Fruit fly (Drosophila melanogaster): ENCODE results near the gene SH3PX1.

Gene SH3PX1

DNA sequence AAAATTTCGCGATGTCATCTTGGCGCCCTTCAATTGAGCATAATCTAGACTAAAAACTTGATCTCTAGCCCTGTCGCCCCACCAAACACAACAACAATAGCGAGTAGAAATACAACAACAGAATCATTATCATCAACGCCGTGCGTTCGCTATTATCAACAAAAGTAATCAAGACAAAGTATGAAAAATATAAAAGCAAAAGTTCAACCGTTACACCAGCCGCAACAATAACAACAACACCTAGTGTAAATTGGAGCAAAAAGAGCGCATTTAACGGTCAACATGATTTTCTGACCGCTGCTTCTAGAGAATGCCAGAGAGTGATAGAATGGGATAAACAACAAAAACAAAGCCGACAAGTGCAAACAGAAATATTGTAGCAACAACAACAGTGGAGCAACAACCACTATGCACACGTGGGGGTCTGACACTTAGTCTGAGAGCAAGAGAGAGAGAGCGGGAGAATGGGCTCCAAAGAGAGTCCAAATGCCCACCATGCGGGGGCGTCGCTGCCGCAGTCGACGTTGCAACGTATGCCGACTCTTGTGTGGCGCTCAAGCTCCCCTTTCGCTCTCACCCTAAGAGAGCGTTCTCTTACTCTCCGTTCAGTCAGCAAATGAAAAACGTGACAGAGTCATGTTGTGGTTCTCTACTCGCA, 21.3 kb downstream of the SH3PX1 start (continued):
- TF ChIP-seq CG34376 (GFP tag; optimal IDR thresholded peaks at IDR 0.05) (peak; percentile 20), CG12219 (GFP tag; optimal IDR thresholded peaks at IDR 0.05) (peak; percentile 14), Hr78 (GFP tag; optimal IDR thresholded peaks at IDR 0.05) (peak in 1 of 2 experiments; percentile 82), CG17912 (GFP tag; optimal IDR thresholded peaks at IDR 0.05) (peak; percentile 11), dan (GFP tag; IDR thresholded peaks at IDR 0.05) (no peak), sna (GFP tag; IDR thresholded peaks at IDR 0.05; ENCODE audit: partially characterized antibody) (peak; percentile 77), ara (GFP tag; IDR thresholded peaks at IDR 0.05) (0 out of 2 replicates have a peak, but pooled peaks have one; percentile 19), sug (tag; optimal IDR thresholded peaks at IDR 0.05) (peak; percentile 99), Aef1 (GFP tag; IDR thresholded peaks at IDR 0.05) (peak; percentile 32; the same call in 2 of the 3 replicates), Stat92E (GFP tag; optimal IDR thresholded peaks at IDR 0.05) (no peak), CG13624 (GFP tag; optimal IDR thresholded peaks at IDR 0.05) (no peak), grn (GFP tag; optimal IDR thresholded peaks at IDR 0.05) (peak; percentile 75), Awh (GFP tag; IDR thresholded peaks at IDR 0.05) (peak; percentile 63), nom (GFP tag; optimal IDR thresholded peaks at IDR 0.05) (peak; percentile 20), lbe (GFP tag; optimal IDR thresholded peaks at IDR 0.05) (no peak), CG2202 (tag; optimal IDR thresholded peaks at IDR 0.05) (no peak), seq (GFP tag; IDR thresholded peaks at IDR 0.05) (no peak), Adf1 (GFP tag; IDR thresholded peaks at IDR 0.05) (peak; percentile 95), CkIIα-i1 (GFP tag; IDR thresholded peaks at IDR 0.05) (no peak), yki (optimal IDR thresholded peaks at IDR 0.05) (peak; percentile 95), sr (GFP tag; IDR thresholded peaks at IDR 0.05) (peak; percentile 96), Atf-2 (GFP tag; optimal IDR thresholded peaks at IDR 0.05) (no peak), CG4360 (GFP tag; IDR thresholded peaks at IDR 0.05) (peak; percentile 98), CG7987 (GFP tag; optimal IDR thresholded peaks at IDR 0.05) (peak; percentile 0), lov (optimal IDR thresholded peaks at IDR 0.05) (no peak), lov (GFP tag; IDR thresholded peaks at IDR 0.05) (0 out of 3 replicates have a peak, but pooled peaks have one; percentile 24), ci (GFP tag; IDR thresholded peaks at IDR 0.05) (peak; percentile 53; the same call in 1 of the 3 replicates), CG12299 (tag; optimal IDR thresholded peaks at IDR 0.05) (peak; percentile 40), btn (GFP tag; optimal IDR thresholded peaks at IDR 0.05) (no peak), gce (GFP tag; IDR thresholded peaks at IDR 0.05) (no peak), CG3995 (GFP tag; optimal IDR thresholded peaks at IDR 0.05) (no peak), Opbp (GFP tag; IDR thresholded peaks at IDR 0.05; ENCODE audit: partially characterized antibody) (no peak), Bgb (GFP tag; IDR thresholded peaks at IDR 0.05; ENCODE audit: partially characterized antibody) (peak; percentile 25; the same call in 1 of the 2 replicates), Trl (optimal IDR thresholded peaks at IDR 0.05) (peak; percentile 98 to 100), Trl (GFP tag; optimal IDR thresholded peaks at IDR 0.05) (no peak), Blimp-1 (GFP tag; optimal IDR thresholded peaks at IDR 0.05) (peak; percentile 70), exex (tag; optimal IDR thresholded peaks at IDR 0.05) (peak; percentile 58), BEAF-32 (GFP tag; optimal IDR thresholded peaks at IDR 0.05) (no peak), ewg (GFP tag; optimal IDR thresholded peaks at IDR 0.05) (no peak), sob (GFP tag; IDR thresholded peaks at IDR 0.05) (no peak), zen2 (GFP tag; IDR thresholded peaks at IDR 0.05; ENCODE audit: partially characterized antibody) (peak; percentile 84), CG13287 (GFP tag; IDR thresholded peaks at IDR 0.05; ENCODE audit: partially characterized antibody) (peak; percentile 43; the same call in 1 of the 2 replicates), hbn (GFP tag; IDR thresholded peaks at IDR 0.05; ENCODE audit: partially characterized antibody) (peak; percentile 64), sd (tag; optimal IDR thresholded peaks at IDR 0.05) (peak; percentile 27), chinmo (GFP tag; IDR thresholded peaks at IDR 0.05; ENCODE audit: partially characterized antibody) (peak; percentile 99; the same call in 3 of the 4 replicates), z (GFP tag; IDR thresholded peaks at IDR 0.05) (0 out of 3 replicates have a peak, but pooled peaks have one; percentile 33), CG14014 (GFP tag; IDR thresholded peaks at IDR 0.05) (no peak), CG12769 (tag; optimal IDR thresholded peaks at IDR 0.05) (peak; percentile 48), kah (GFP tag; optimal IDR thresholded peaks at IDR 0.05) (peak; percentile 99)

All from whole organism, embryonic.